Worm (Caenorhabditis elegans): ENCODE data around the gene acl-2.

DNA sequence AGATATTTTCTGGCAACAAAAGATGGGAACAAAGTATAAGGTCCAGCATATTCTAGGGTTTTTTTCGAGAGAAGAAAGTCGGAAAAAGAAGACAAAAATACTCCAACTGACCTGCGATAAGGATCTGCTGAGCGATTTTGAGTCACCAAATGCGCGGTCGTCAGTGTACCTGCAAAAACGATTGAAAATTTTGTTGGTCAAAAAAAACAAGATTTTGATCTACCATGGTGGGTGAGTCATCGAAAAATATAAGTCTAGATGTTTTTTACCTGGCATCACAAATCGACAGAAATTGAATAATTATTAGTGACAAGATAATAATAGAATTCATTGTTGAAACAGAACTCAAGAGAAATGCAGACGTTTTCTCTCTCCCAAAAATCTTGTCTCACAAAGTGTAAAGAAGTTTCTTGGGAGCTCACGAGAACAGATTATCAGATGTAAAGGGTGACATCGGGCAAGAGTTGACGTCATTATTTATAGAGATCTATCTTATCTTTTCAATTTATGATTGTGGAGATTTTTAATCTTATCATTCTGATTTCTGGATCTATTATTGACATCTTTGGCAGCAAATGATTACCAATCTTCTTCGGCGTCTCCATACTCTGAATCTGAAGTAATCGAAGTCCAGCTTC, 45.5 kb downstream of the acl-2 start:
- TF ChIP-seq B0035.1 (tag; optimal IDR thresholded peaks at IDR 0.05) (no peak), nfya-1 (tag; optimal IDR thresholded peaks at IDR 0.05; ENCODE audit: borderline replicate concordance, insufficient read depth) (no peak), ama-1 (optimal IDR thresholded peaks at IDR 0.05) (no peak), ama-1 (GFP tag; optimal IDR thresholded peaks at IDR 0.05) (no peak), dpl-1 (GFP tag; optimal IDR thresholded peaks at IDR 0.05) (no peak), sea-2 (GFP tag; IDR thresholded peaks at IDR 0.05) (no peak), B0261.1 (tag; optimal IDR thresholded peaks at IDR 0.05) (no peak), lin-26 (GFP tag; IDR thresholded peaks at IDR 0.05) (no peak), ztf-18 (tag; optimal IDR thresholded peaks at IDR 0.05) (no peak), F57C9.4 (tag; optimal IDR thresholded peaks at IDR 0.05) (no peak)
